Fruit fly (Drosophila melanogaster): ENCODE measurements around the gene red.

- TF ChIP-seq usp (GFP tag; optimal IDR thresholded peaks at IDR 0.05), result no peak
- TF ChIP-seq EcR (GFP tag; optimal IDR thresholded peaks at IDR 0.05), result no peak
- no peak for TF ChIP-seq Dll (optimal IDR thresholded peaks at IDR 0.05)
- no peak for TF ChIP-seq psq (optimal IDR thresholded peaks at IDR 0.05)
Measured at dm6 chr3R:14282215-14283041, 6.4 kb upstream of the red start.
